Worm (Caenorhabditis elegans): ENCODE measurements around the gene C50B6.7.

- TF ChIP-seq ref-1 (GFP tag; conservative IDR thresholded peaks at IDR 0.05) (no peak), flt-1 (GFP tag; IDR thresholded peaks at IDR 0.05) (no peak), cog-1 (tag; optimal IDR thresholded peaks at IDR 0.05) (no peak), ztf-29 (GFP tag; IDR thresholded peaks at IDR 0.05) (no peak), ztf-23 (GFP tag; IDR thresholded peaks at IDR 0.05) (no peak)
Measured at ce11 chrV:13371336-13371735, 46.6 kb upstream of the C50B6.7 start.

All from whole organism, midembryonic.